Worm (Caenorhabditis elegans): Measurements from ENCODE around the gene F40G12.4.

F40G12.4 gene

DNA sequence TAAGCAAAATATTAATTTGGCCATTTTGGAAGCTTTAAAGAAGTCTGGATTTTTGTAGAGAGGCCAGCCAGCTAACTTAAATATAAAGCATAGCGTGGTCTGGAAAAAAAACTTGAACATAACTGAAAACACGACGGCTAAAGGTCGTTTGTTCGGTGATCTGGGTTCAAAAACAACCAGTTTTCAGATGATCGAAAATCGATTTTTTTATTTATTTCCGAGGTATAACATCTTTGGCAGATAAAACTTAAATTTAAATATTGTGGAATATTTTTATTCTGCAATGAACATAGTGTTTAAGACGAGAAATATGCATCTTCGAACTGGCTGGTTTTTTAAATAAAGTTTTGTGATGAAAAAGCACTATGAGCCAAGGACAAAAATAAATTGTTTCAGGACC is at the start of gene F40G12.4:
F40G12.4 (minus strand) TSS at position 101 of the 400 bp plus-strand sequence.
- no peak for TF ChIP-seq elt-3 (tag; optimal IDR thresholded peaks at IDR 0.05)
- TF ChIP-seq ztf-11 (tag; optimal IDR thresholded peaks at IDR 0.05), result no peak
- no peak for TF ChIP-seq nhr-67 (tag; optimal IDR thresholded peaks at IDR 0.05)
- no peak for TF ChIP-seq nhr-76 (tag; optimal IDR thresholded peaks at IDR 0.05)
- TF ChIP-seq nhr-237 (tag; optimal IDR thresholded peaks at IDR 0.05), result no peak
- no peak for TF ChIP-seq fkh-2 (tag; optimal IDR thresholded peaks at IDR 0.05)
- TF ChIP-seq nhr-25 (tag; optimal IDR thresholded peaks at IDR 0.05), result no peak
- no peak for TF ChIP-seq mdl-1 (tag; optimal IDR thresholded peaks at IDR 0.05)
- no peak for TF ChIP-seq ceh-82 (tag; optimal IDR thresholded peaks at IDR 0.05)
- TF ChIP-seq unc-39 (tag; optimal IDR thresholded peaks at IDR 0.05), result no peak
- TF ChIP-seq skn-1 (tag; optimal IDR thresholded peaks at IDR 0.05), result no peak
- no peak for TF ChIP-seq lin-15B (tag; optimal IDR thresholded peaks at IDR 0.05)
- no peak for TF ChIP-seq R02D3.7 (tag; optimal IDR thresholded peaks at IDR 0.05)
- TF ChIP-seq mml-1 (tag; optimal IDR thresholded peaks at IDR 0.05), result no peak

DNA sequence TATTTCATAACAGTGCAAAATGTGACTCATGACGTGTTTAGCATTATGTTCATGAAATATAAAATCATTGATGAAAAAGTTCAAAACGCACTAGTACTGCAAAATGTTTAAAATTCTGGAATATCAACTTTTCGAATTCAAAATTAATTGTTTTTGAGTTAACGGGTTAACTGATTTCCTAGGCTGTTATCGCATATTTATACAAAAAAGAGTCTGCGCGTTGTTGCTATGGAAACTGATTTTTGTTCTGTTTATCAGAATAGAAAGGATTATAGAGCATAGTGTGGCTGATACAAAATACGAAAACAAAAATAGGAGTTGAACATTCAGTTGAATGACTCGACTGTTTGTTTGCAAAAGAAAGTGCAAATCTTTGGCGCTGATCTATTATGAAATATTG is 49.1 kb upstream of the F40G12.4 start:
- TF ChIP-seq aly-2 (tag; optimal IDR thresholded peaks at IDR 0.05), result no peak
- TF ChIP-seq nhr-28 (tag; optimal IDR thresholded peaks at IDR 0.05), result no peak
- no peak for TF ChIP-seq egl-27 (tag; optimal IDR thresholded peaks at IDR 0.05)
- no peak for TF ChIP-seq ceh-28 (tag; optimal IDR thresholded peaks at IDR 0.05)
- no peak for TF ChIP-seq ceh-9 (tag; optimal IDR thresholded peaks at IDR 0.05)
- no peak for TF ChIP-seq sea-2 (GFP tag; optimal IDR thresholded peaks at IDR 0.05)
- TF ChIP-seq zag-1 (tag; optimal IDR thresholded peaks at IDR 0.05), result no peak
- TF ChIP-seq lin-39 (tag; optimal IDR thresholded peaks at IDR 0.05), result no peak
- no peak for TF ChIP-seq nhr-12 (tag; optimal IDR thresholded peaks at IDR 0.05)
- TF ChIP-seq hmg-11 (tag; optimal IDR thresholded peaks at IDR 0.05), result no peak
- TF ChIP-seq ZK546.5 (tag; optimal IDR thresholded peaks at IDR 0.05), result no peak
- TF ChIP-seq nhr-67 (tag; optimal IDR thresholded peaks at IDR 0.05), result no peak
- no peak for TF ChIP-seq ceh-16 (tag; optimal IDR thresholded peaks at IDR 0.05)

DNA sequence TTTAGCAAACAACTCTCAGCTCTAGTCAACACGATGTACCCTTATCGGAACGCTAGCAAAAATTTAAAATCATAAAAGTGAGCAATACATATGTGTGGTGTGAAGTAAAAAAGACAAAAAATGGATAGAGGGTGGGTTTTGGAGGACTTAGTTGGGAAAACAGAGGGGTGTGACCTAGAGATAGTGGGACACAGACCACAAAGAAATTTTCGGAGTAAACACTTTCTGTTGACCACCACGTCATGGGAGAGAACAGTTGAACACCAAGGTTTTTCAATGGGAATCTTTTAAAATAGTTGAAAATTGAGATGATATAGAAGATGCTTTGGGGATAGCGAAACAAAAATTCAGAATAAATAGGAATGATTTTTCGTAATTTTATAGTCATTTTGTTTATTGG is 48.7 kb upstream of the F40G12.4 start:
- TF ChIP-seq skn-1 (tag; optimal IDR thresholded peaks at IDR 0.05) (no peak), elt-1 (tag; optimal IDR thresholded peaks at IDR 0.05) (no peak), snpc-4 (tag; optimal IDR thresholded peaks at IDR 0.05) (peak; percentile 41), ceh-16 (tag; optimal IDR thresholded peaks at IDR 0.05) (no peak), tbx-2 (tag; optimal IDR thresholded peaks at IDR 0.05) (no peak), nhr-237 (tag; optimal IDR thresholded peaks at IDR 0.05) (no peak), R02D3.7 (tag; optimal IDR thresholded peaks at IDR 0.05) (no peak), pqm-1 (tag; optimal IDR thresholded peaks at IDR 0.05) (no peak), ama-1 (optimal IDR thresholded peaks at IDR 0.05) (no peak), ceh-28 (tag; optimal IDR thresholded peaks at IDR 0.05) (no peak), nhr-28 (tag; optimal IDR thresholded peaks at IDR 0.05) (no peak), ztf-4 (tag; optimal IDR thresholded peaks at IDR 0.05) (no peak), nhr-25 (tag; optimal IDR thresholded peaks at IDR 0.05) (no peak), nfya-1 (tag; optimal IDR thresholded peaks at IDR 0.05; ENCODE audit: insufficient read depth) (peak; percentile 11), elt-2 (tag; optimal IDR thresholded peaks at IDR 0.05) (no peak), nhr-76 (tag; optimal IDR thresholded peaks at IDR 0.05) (no peak), pha-4 (tag; optimal IDR thresholded peaks at IDR 0.05) (peak; percentile 71), mdl-1 (tag; optimal IDR thresholded peaks at IDR 0.05) (no peak), nhr-11 (tag; optimal IDR thresholded peaks at IDR 0.05) (no peak), egl-27 (tag; optimal IDR thresholded peaks at IDR 0.05) (no peak), jun-1 (tag; optimal IDR thresholded peaks at IDR 0.05) (no peak), fkh-10 (GFP tag; optimal IDR thresholded peaks at IDR 0.05) (no peak), ztf-11 (tag; optimal IDR thresholded peaks at IDR 0.05) (no peak), zag-1 (tag; optimal IDR thresholded peaks at IDR 0.05) (no peak), hmg-11 (tag; optimal IDR thresholded peaks at IDR 0.05) (no peak), ZK546.5 (tag; optimal IDR thresholded peaks at IDR 0.05) (no peak), elt-3 (tag; optimal IDR thresholded peaks at IDR 0.05) (no peak)

DNA sequence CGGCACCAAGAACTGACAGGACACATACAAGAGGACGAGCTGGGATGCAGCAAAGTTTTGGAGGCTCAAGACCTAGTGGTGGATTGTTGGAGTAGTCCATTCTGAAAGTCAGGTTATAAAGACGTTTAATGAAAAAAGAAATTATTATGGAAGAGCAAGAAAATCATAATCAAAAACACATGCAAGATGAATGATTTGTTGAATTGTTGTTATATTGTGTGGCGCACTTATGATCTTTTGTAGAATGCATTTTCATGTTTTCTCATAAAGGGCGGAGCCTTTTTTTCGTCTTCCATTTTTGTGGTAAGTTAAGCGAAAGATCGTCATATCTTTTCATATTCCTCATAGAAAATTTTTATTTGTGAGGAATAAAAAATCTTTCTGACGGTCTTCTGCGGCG is 48.0 kb upstream of the F40G12.4 start, which contains the start of gene F47B8.2:
F47B8.2 (minus strand) TSS at position 101 of the 400 bp plus-strand sequence.
- no peak for TF ChIP-seq lsy-12 (tag; optimal IDR thresholded peaks at IDR 0.05)
- no peak for TF ChIP-seq aly-2 (tag; optimal IDR thresholded peaks at IDR 0.05)
- no peak for TF ChIP-seq nhr-12 (tag; optimal IDR thresholded peaks at IDR 0.05)
- TF ChIP-seq nhr-23 (tag; optimal IDR thresholded peaks at IDR 0.05), result no peak
- TF ChIP-seq fkh-10 (GFP tag; optimal IDR thresholded peaks at IDR 0.05), result no peak
- TF ChIP-seq unc-62 (GFP tag; optimal IDR thresholded peaks at IDR 0.05), result no peak
- no peak for TF ChIP-seq mml-1 (tag; optimal IDR thresholded peaks at IDR 0.05)
- no peak for TF ChIP-seq jun-1 (tag; optimal IDR thresholded peaks at IDR 0.05)
- no peak for TF ChIP-seq nhr-237 (tag; optimal IDR thresholded peaks at IDR 0.05)
